Fruit fly (Drosophila melanogaster) whole organism: ENCODE data around the gene CG3939.

Experiments used
- CG8478 ChIP-seq: fragments of >200 bp; optimal IDR thresholded peaks from 2 replicates; lab custom pipeline; 2018; ENCODE audit warnings: inconsistent platforms
- Dll ChIP-seq: fragments of >200 bp; optimal IDR thresholded peaks from 2 replicates; lab custom pipeline; 2017
- EcR ChIP-seq, 2 experiments: fragments of >200 bp; optimal IDR thresholded peaks; 2 replicates each; lab custom pipeline; 2017; ENCODE audit warnings: missing biosample characterization in 2 of 2, missing genetic modification characterization in 2 of 2, missing genetic modification reagents in 2 of 2
- pan ChIP-seq: fragments of >200 bp; optimal IDR thresholded peaks from 2 replicates; lab custom pipeline; 2017
- psq ChIP-seq: fragments of >200 bp; optimal IDR thresholded peaks from 2 replicates; lab custom pipeline; 2017
- usp ChIP-seq: fragments of >200 bp; optimal IDR thresholded peaks from 2 replicates; lab custom pipeline; 2017; ENCODE audit warnings: missing biosample characterization, missing genetic modification characterization, mixed read lengths

dm6 chrX:3135620-3136019 lies 39.2 kb upstream of the CG3939 start:
- TF ChIP-seq usp = no peak
- no peak for TF ChIP-seq EcR (GFP tag; optimal IDR thresholded peaks at IDR 0.05; lab: Kevin White, UChicago)
- TF ChIP-seq CG8478 (lab: Kevin White, UChicago) = no peak
- no peak for TF ChIP-seq psq (lab: Kevin White, UChicago)
- TF ChIP-seq Dll (lab: Kevin White, UChicago) = no peak
- no peak for TF ChIP-seq pan (lab: Kevin White, UChicago)
